Fruit fly (Drosophila melanogaster) whole organism, adult: ENCODE data around the gene Ets96B.

Source experiments
- CG11617 ChIP-seq: fragments of 200-800 bp; sonication (Bioruptor generic); optimal IDR thresholded peaks from 2 replicates; lab custom pipeline; 2017; ENCODE audit warnings: mild to moderate bottlenecking, missing biosample characterization, missing genetic modification reagents, missing genetic modification characterization
- CG12768 ChIP-seq: fragments of 200-800 bp; sonication (Bioruptor generic); optimal IDR thresholded peaks from 2 replicates; lab custom pipeline; 2017; ENCODE audit warnings: missing biosample characterization, missing genetic modification characterization, mild to moderate bottlenecking, moderate library complexity, missing genetic modification reagents
- CG14711 ChIP-seq: fragments of 200-800 bp; sonication (Bioruptor generic); optimal IDR thresholded peaks from 2 replicates; lab custom pipeline; 2018; ENCODE audit warnings: missing biosample characterization, mild to moderate bottlenecking, missing genetic modification characterization, moderate library complexity
- CG1620 ChIP-seq: fragments of 200-800 bp; sonication (Bioruptor generic); optimal IDR thresholded peaks from 2 replicates; lab custom pipeline; 2016; ENCODE audit warnings: missing biosample characterization, missing genetic modification characterization
- CG33017 ChIP-seq: fragments of 200-800 bp; sonication (Bioruptor generic); optimal IDR thresholded peaks from 2 replicates; lab custom pipeline; 2018; ENCODE audit warnings: missing biosample characterization, mild to moderate bottlenecking, missing genetic modification characterization, moderate library complexity
- CG5204 ChIP-seq: fragments of 200-800 bp; sonication (Bioruptor generic); optimal IDR thresholded peaks from 2 replicates; lab custom pipeline; 2016; ENCODE audit warnings: missing biosample characterization, missing genetic modification characterization
- CG7045 ChIP-seq: fragments of 200-800 bp; sonication (Bioruptor generic); optimal IDR thresholded peaks from 2 replicates; lab custom pipeline; 2017; ENCODE audit warnings: missing biosample characterization, mild to moderate bottlenecking, missing genetic modification characterization
- CG7101 ChIP-seq: fragments of 200-800 bp; sonication (Bioruptor generic); optimal IDR thresholded peaks from 2 replicates; lab custom pipeline; 2018; ENCODE audit warnings: missing biosample characterization, mild to moderate bottlenecking, missing genetic modification characterization, moderate library complexity
- Clk ChIP-seq: fragments of 200-800 bp; sonication (Bioruptor generic); optimal IDR thresholded peaks from 2 replicates; lab custom pipeline; 2017; ENCODE audit warnings: missing biosample characterization, missing genetic modification characterization
- Crg-1 ChIP-seq: fragments of 200-800 bp; sonication (Bioruptor generic); optimal IDR thresholded peaks from 2 replicates; lab custom pipeline; 2016; ENCODE audit warnings: missing biosample characterization, missing genetic modification characterization
- Hr96 ChIP-seq: fragments of 200-800 bp; sonication (Bioruptor generic); optimal IDR thresholded peaks from 2 replicates; lab custom pipeline; 2016; ENCODE audit warnings: missing biosample characterization, missing genetic modification characterization
- Mnt ChIP-seq: fragments of 200-800 bp; sonication (Bioruptor generic); optimal IDR thresholded peaks from 2 replicates; lab custom pipeline; 2016; ENCODE audit warnings: missing biosample characterization, mild to moderate bottlenecking, missing genetic modification characterization
- bab1 ChIP-seq: fragments of 200-800 bp; sonication (Bioruptor generic); optimal IDR thresholded peaks from 3 replicates; lab custom pipeline; 2019; ENCODE audit warnings: missing biosample characterization, mild to moderate bottlenecking, missing genetic modification characterization, moderate library complexity
- cic ChIP-seq: fragments of 200-800 bp; sonication (Bioruptor generic); optimal IDR thresholded peaks from 2 replicates; lab custom pipeline; 2017; ENCODE audit warnings: missing biosample characterization, mild to moderate bottlenecking, missing genetic modification characterization, moderate library complexity
- cnc ChIP-seq, 2 experiments: fragments of >200 bp; optimal IDR thresholded peaks; 2 replicates each; lab custom pipeline; 2017
- kay ChIP-seq: fragments of 200-800 bp; sonication (Bioruptor generic); peaks from one replicate; lab custom pipeline; 2016; ENCODE audit warnings: missing biosample characterization, missing genetic modification characterization, borderline replicate concordance
- ovo ChIP-seq: fragments of 200-800 bp; sonication (Bioruptor generic); optimal IDR thresholded peaks from 2 replicates; lab custom pipeline; 2016; ENCODE audit warnings: missing biosample characterization, missing genetic modification characterization
- pad ChIP-seq: fragments of 200-800 bp; sonication (Bioruptor generic); optimal IDR thresholded peaks from 3 replicates; lab custom pipeline; 2017; ENCODE audit warnings: missing biosample characterization, missing genetic modification characterization, mild to moderate bottlenecking, moderate library complexity, missing genetic modification reagents
- tj ChIP-seq: fragments of 200-800 bp; sonication (Bioruptor generic); optimal IDR thresholded peaks from 3 replicates; lab custom pipeline; 2017; ENCODE audit warnings: missing biosample characterization, mild to moderate bottlenecking, missing genetic modification characterization, moderate library complexity
- toe ChIP-seq: fragments of 200-800 bp; sonication (Bioruptor generic); optimal IDR thresholded peaks from 2 replicates; lab custom pipeline; 2016; ENCODE audit warnings: missing biosample characterization, missing genetic modification characterization

Ets96B gene

DNA sequence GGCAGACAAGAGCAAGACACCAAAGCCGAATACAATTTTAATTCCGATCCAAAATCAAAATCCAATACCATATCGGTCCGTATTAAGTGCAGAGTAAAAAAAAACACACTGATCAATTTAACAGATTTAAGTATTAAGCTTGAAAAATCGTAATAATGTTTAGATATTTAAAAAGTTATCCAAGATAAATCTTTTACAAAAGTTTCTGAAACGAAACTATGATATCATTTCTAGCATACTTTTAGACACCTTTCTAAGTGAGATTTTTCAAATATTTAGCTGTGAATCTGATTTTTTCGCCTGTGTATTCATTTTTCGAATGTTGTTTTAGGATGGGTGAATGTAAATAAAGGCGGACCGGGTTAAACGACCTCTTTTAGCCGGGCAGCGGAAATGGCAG, 10.8 kb upstream of the Ets96B start:
- TF ChIP-seq Mnt (GFP tag; lab: Kevin White, UChicago) (no peak), pad (GFP tag; lab: Kevin White, UChicago) (no peak), bab1 (GFP tag; lab: Kevin White, UChicago) (no peak), CG14711 (no peak), toe (GFP tag; lab: Kevin White, UChicago) (no peak), CG1620 (GFP tag; lab: Kevin White, UChicago) (no peak), CG7045 (GFP tag; lab: Kevin White, UChicago) (no peak), CG33017 (tag; lab: Kevin White, UChicago) (no peak), cnc (optimal IDR thresholded peaks at IDR 0.05; lab: Kevin White, UChicago) (no peak), tj (GFP tag; lab: Kevin White, UChicago) (no peak), CG11617 (GFP tag; lab: Kevin White, UChicago) (no peak), CG5204 (GFP tag; lab: Kevin White, UChicago) (no peak), Crg-1 (GFP tag; lab: Kevin White, UChicago) (no peak), kay (no peak)

- TF ChIP-seq CG7101 = no peak
- TF ChIP-seq CG1620 (GFP tag; lab: Kevin White, UChicago) = no peak
- no peak for TF ChIP-seq CG5204 (GFP tag; lab: Kevin White, UChicago)
- no peak for TF ChIP-seq tj (GFP tag; lab: Kevin White, UChicago)
- TF ChIP-seq cnc (optimal IDR thresholded peaks at IDR 0.05; lab: Kevin White, UChicago) = no peak
- no peak for TF ChIP-seq bab1 (GFP tag; lab: Kevin White, UChicago)
- no peak for TF ChIP-seq Hr96
- no peak for TF ChIP-seq toe (GFP tag; lab: Kevin White, UChicago)
- TF ChIP-seq kay = no peak
- TF ChIP-seq pad (GFP tag; lab: Kevin White, UChicago) = no peak
- TF ChIP-seq ovo (GFP tag; lab: Kevin White, UChicago) = no peak
- TF ChIP-seq Clk = no peak
- TF ChIP-seq CG12768 (GFP tag; lab: Kevin White, UChicago) = no peak
- no peak for TF ChIP-seq CG33017 (tag; lab: Kevin White, UChicago)
- TF ChIP-seq Mnt (GFP tag; lab: Kevin White, UChicago) = no peak
- no peak for TF ChIP-seq CG14711
Measured at dm6 chr3R:24778218-24778739, 9.6 kb upstream of the Ets96B start.

DNA sequence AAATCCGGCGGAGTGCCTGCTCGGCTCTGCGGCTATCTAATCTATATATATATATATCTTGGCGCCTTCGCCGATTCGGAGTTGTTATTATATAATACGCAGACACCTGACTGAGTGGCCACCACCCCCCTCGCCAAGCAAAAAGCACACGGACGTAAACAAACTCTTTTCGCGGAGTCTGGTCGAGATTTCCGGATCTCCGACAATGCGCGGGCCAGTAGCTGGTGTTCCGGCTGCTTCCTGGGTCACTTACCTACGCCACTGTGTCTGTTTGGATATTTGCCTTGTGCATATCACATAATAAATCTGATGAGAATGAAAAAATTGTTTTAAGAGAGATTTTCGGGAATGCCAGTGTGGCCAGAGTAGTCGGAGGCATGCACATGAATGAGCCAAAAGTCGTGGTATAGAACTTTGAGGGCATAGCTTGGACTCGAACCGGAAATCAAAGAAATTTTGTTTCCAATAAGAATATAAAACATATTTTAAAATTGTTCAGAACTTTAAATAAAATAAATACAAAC, 750 bp upstream of the Ets96B start, which contains the start of gene CG5805:
TSS of gene CG5805 (minus strand) at position 380 of the 524 bp plus-strand sequence.
- TF ChIP-seq Mnt (GFP tag; lab: Kevin White, UChicago) = peak; percentile 69
- TF ChIP-seq CG33017 (tag; lab: Kevin White, UChicago) = peak; percentile 51
- TF ChIP-seq CG5204 (GFP tag; lab: Kevin White, UChicago) = peak; percentile 65
- TF ChIP-seq CG14711 = peak; percentile 61
- TF ChIP-seq CG7101 = peak; percentile 67
- peak; percentile 28 for TF ChIP-seq Clk
- no peak for TF ChIP-seq kay
- TF ChIP-seq CG1620 (GFP tag; lab: Kevin White, UChicago) = peak; percentile 74
- peak; percentile 67 for TF ChIP-seq Hr96
- TF ChIP-seq ovo (GFP tag; lab: Kevin White, UChicago) = peak; percentile 52
- TF ChIP-seq CG12768 (GFP tag; lab: Kevin White, UChicago) = peak; percentile 64
- TF ChIP-seq toe (GFP tag; lab: Kevin White, UChicago) = peak; percentile 84
- peak; percentile 72 for TF ChIP-seq bab1 (GFP tag; lab: Kevin White, UChicago)
- peak; percentile 11 for TF ChIP-seq cic (GFP tag; lab: Kevin White, UChicago)
- peak; percentile 73 for TF ChIP-seq Crg-1 (GFP tag; lab: Kevin White, UChicago)
- TF ChIP-seq pad (GFP tag; lab: Kevin White, UChicago) = peak; percentile 65
- no peak for TF ChIP-seq cnc (optimal IDR thresholded peaks at IDR 0.05; lab: Kevin White, UChicago)
- TF ChIP-seq CG7045 (GFP tag; lab: Kevin White, UChicago) = peak; percentile 88
- peak; percentile 78 for TF ChIP-seq CG11617 (GFP tag; lab: Kevin White, UChicago)
- TF ChIP-seq tj (GFP tag; lab: Kevin White, UChicago) = peak; percentile 47

DNA sequence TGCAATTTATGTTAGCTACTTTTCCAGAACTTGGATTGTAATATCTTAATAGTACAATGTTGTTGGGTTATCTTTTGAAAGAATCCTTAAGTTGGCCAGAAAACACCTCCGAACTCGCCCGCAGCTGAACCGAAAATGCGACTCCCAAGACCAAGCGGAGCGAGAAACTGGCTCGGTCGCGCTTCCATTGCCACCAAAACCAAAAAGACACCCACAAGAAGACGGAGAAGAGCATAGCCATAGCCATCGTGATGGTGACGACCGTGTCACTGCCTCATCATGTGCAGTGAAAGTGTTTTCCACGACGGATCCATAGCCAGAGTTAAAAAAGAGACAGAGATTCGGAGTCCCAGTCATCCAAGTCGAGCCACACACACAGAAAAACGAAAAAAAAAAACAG, 2.2 kb downstream of the Ets96B start, which contains the start of gene CG13634:
TSS of gene CG13634 (minus strand) at position 101 of the 400 bp plus-strand sequence.
- no peak for TF ChIP-seq CG1620 (GFP tag; lab: Kevin White, UChicago)
- no peak for TF ChIP-seq cic (GFP tag; lab: Kevin White, UChicago)
- TF ChIP-seq CG5204 (GFP tag; lab: Kevin White, UChicago) = no peak
- TF ChIP-seq tj (GFP tag; lab: Kevin White, UChicago) = no peak
- TF ChIP-seq Mnt (GFP tag; lab: Kevin White, UChicago) = no peak
- TF ChIP-seq Clk = no peak
- TF ChIP-seq CG7101 = no peak
- no peak for TF ChIP-seq kay

- TF ChIP-seq Crg-1 (GFP tag; lab: Kevin White, UChicago) (no peak), Mnt (GFP tag; lab: Kevin White, UChicago) (no peak), CG7101 (peak; percentile 36), CG33017 (tag; lab: Kevin White, UChicago) (peak; percentile 5)
Measured at dm6 chr3R:24798595-24798994, 10.7 kb downstream of the Ets96B start.

- no peak for TF ChIP-seq Hr96
- TF ChIP-seq Mnt (GFP tag; lab: Kevin White, UChicago) = peak; percentile 14
Measured at dm6 chr3R:24799503-24799902, 11.6 kb downstream of the Ets96B start, which contains the start of gene Ude. Gene Ude, minus strand, starts transcription at chr3R:24799668.
